Worm (Caenorhabditis elegans): ENCODE data around the gene F59E12.15.
A peak's percentile ranks its signal among the peaks of the same experiment; 100 is the strongest.

Gene F59E12.15

DNA sequence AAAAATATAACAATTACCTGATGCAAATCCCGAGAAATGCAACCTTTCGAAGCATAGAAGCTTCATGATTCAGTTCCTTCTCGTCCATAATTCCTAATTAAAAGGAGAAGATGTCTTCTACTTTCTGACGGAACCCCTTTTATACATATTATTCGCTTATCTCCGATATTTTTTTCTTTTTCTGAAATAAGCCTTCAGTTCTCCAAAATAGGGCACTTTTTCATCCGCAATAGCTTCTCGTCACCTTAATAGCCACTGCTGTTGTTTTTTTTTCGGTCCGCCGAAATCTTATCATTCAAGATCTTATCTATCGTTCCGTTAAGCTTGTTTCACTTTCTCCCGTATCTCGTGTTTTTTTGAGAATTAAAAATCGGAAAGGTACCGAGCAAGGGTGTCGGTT lies 24.2 kb upstream of the F59E12.15 start, which contains the start of gene bli-2:
Gene bli-2, minus strand, starts transcription at position 101 of the 400 bp plus-strand sequence.
- no peak for TF ChIP-seq nhr-43 (tag; optimal IDR thresholded peaks at IDR 0.05; ENCODE audit: poor library complexity, severe bottlenecking)
- no peak for TF ChIP-seq mdl-1 (tag; optimal IDR thresholded peaks at IDR 0.05)
- TF ChIP-seq ceh-82 (tag; optimal IDR thresholded peaks at IDR 0.05) = no peak
- no peak for TF ChIP-seq fos-1 (tag; optimal IDR thresholded peaks at IDR 0.05)
- no peak for TF ChIP-seq zag-1 (tag; optimal IDR thresholded peaks at IDR 0.05)
- no peak for TF ChIP-seq nhr-77 (tag; optimal IDR thresholded peaks at IDR 0.05)
- no peak for TF ChIP-seq hmg-11 (tag; optimal IDR thresholded peaks at IDR 0.05)
- TF ChIP-seq pha-4 (tag; optimal IDR thresholded peaks at IDR 0.05) = no peak
- no peak for TF ChIP-seq sea-2 (GFP tag; optimal IDR thresholded peaks at IDR 0.05)
- TF ChIP-seq fkh-10 (GFP tag; optimal IDR thresholded peaks at IDR 0.05) = no peak
- TF ChIP-seq tbx-2 (tag; optimal IDR thresholded peaks at IDR 0.05) = no peak
- TF ChIP-seq lin-15B (tag; optimal IDR thresholded peaks at IDR 0.05) = no peak
- no peak for TF ChIP-seq ceh-9 (tag; optimal IDR thresholded peaks at IDR 0.05)
- TF ChIP-seq egl-5 (tag; optimal IDR thresholded peaks at IDR 0.05) = no peak
- TF ChIP-seq elt-1 (tag; optimal IDR thresholded peaks at IDR 0.05) = no peak
- TF ChIP-seq ceh-16 (tag; optimal IDR thresholded peaks at IDR 0.05) = no peak
- TF ChIP-seq ama-1 (optimal IDR thresholded peaks at IDR 0.05) = no peak
- no peak for TF ChIP-seq nhr-23 (tag; optimal IDR thresholded peaks at IDR 0.05)
- no peak for TF ChIP-seq lsy-12 (tag; optimal IDR thresholded peaks at IDR 0.05)
- TF ChIP-seq nhr-25 (tag; optimal IDR thresholded peaks at IDR 0.05) = no peak

DNA sequence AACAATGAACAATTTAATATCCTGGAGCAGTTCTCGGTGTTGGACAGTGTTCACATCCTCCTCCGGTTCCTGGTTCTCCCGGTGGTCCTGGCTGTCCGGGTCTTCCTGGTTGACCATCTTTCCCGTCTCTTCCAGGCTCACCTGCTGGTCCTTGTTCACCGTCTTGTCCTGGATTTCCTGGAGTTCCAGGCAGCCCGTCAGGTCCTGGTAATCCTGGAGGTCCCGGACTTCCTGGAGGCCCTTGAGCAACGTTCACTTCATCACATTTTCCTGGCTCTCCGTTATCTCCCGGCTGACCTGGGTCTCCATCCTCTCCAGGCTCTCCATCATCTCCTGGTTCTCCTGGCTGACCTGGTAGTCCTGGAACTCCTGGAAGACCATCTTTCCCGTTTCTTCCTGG lies 23.2 kb upstream of the F59E12.15 start:
- TF ChIP-seq mdl-1 (tag; optimal IDR thresholded peaks at IDR 0.05) (no peak), jun-1 (tag; optimal IDR thresholded peaks at IDR 0.05) (no peak), sea-2 (GFP tag; optimal IDR thresholded peaks at IDR 0.05) (no peak), nhr-11 (tag; optimal IDR thresholded peaks at IDR 0.05) (no peak), ztf-4 (tag; optimal IDR thresholded peaks at IDR 0.05) (no peak), fkh-2 (tag; optimal IDR thresholded peaks at IDR 0.05) (no peak), ceh-9 (tag; optimal IDR thresholded peaks at IDR 0.05) (no peak), nhr-23 (tag; optimal IDR thresholded peaks at IDR 0.05) (no peak), nhr-12 (tag; optimal IDR thresholded peaks at IDR 0.05) (no peak), elt-1 (tag; optimal IDR thresholded peaks at IDR 0.05) (no peak), mml-1 (tag; optimal IDR thresholded peaks at IDR 0.05) (no peak), nhr-237 (tag; optimal IDR thresholded peaks at IDR 0.05) (no peak), zag-1 (tag; optimal IDR thresholded peaks at IDR 0.05) (no peak), nfya-1 (tag; optimal IDR thresholded peaks at IDR 0.05; ENCODE audit: insufficient read depth) (no peak)

DNA sequence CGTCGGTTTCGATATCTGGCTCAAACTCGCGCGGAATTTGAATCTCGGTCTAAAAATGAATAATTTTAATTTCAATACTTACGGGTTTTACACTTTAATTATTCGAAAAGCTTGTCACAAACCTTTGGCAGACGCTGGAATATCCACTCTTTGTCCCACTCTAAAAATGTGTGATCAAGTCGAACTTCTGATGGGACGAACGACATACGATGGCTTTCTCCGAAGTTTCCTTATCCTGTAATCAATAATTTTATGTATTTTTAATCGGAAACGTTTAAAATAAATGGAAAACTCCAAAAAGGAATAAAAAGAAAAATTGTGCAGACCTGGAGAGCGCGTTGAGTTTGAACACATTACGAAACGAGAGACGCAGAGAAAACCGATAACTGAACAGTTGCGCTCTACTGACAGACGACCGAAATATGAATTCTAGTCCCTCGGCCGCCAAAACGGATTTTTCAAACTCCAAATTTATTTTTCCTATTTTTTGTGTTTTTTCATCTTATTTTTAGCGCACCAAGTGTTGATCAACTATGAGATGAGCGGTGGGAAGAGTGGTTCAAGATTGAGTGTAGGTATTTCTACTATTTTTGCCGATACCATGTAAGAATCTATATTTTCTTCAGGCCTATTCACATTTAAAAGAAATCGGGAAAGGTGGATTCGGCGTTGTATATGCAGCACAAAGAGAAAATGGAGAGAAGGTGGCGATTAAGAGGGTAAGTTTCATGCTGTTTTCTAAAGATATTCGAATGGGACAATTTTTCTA lies 21.2 kb upstream of the F59E12.15 start, which contains the start of the genes sam-4, F59E12.17 and zyg-1:
Gene sam-4, minus strand, starts transcription at position 51 of the 769 bp plus-strand sequence.
Gene F59E12.17, minus strand, starts transcription at position 235 of the 769 bp plus-strand sequence.
Gene zyg-1, plus strand, starts transcription at position 513 of the 769 bp plus-strand sequence.
- TF ChIP-seq nfya-1 (tag; optimal IDR thresholded peaks at IDR 0.05; ENCODE audit: insufficient read depth) = peak; percentile 90
- no peak for TF ChIP-seq nhr-11 (tag; optimal IDR thresholded peaks at IDR 0.05)
- TF ChIP-seq nhr-43 (tag; optimal IDR thresholded peaks at IDR 0.05; ENCODE audit: poor library complexity, severe bottlenecking) = peak; percentile 6
- TF ChIP-seq nhr-23 (tag; optimal IDR thresholded peaks at IDR 0.05) = peak; percentile 17
- TF ChIP-seq egl-5 (tag; optimal IDR thresholded peaks at IDR 0.05) = peak; percentile 63
- no peak for TF ChIP-seq ceh-28 (tag; optimal IDR thresholded peaks at IDR 0.05)
- TF ChIP-seq ama-1 (optimal IDR thresholded peaks at IDR 0.05) = no peak
- TF ChIP-seq nhr-67 (tag; optimal IDR thresholded peaks at IDR 0.05) = no peak
- no peak for TF ChIP-seq daf-12 (tag; optimal IDR thresholded peaks at IDR 0.05)
- no peak for TF ChIP-seq R02D3.7 (tag; optimal IDR thresholded peaks at IDR 0.05)
- peak; percentile 74 for TF ChIP-seq lin-39 (tag; optimal IDR thresholded peaks at IDR 0.05)
- peak; percentile 52 for TF ChIP-seq elt-2 (tag; optimal IDR thresholded peaks at IDR 0.05)
- no peak for TF ChIP-seq ztf-11 (tag; optimal IDR thresholded peaks at IDR 0.05)
- no peak for TF ChIP-seq tbx-2 (tag; optimal IDR thresholded peaks at IDR 0.05)
- peak; percentile 18 for TF ChIP-seq pqm-1 (tag; optimal IDR thresholded peaks at IDR 0.05)
- no peak for TF ChIP-seq aly-2 (tag; optimal IDR thresholded peaks at IDR 0.05)
- no peak for TF ChIP-seq unc-62 (GFP tag; optimal IDR thresholded peaks at IDR 0.05)
- TF ChIP-seq mml-1 (tag; optimal IDR thresholded peaks at IDR 0.05) = no peak
- no peak for TF ChIP-seq elt-3 (tag; optimal IDR thresholded peaks at IDR 0.05)
- no peak for TF ChIP-seq skn-1 (tag; optimal IDR thresholded peaks at IDR 0.05)
- TF ChIP-seq nhr-28 (tag; optimal IDR thresholded peaks at IDR 0.05) = no peak
- TF ChIP-seq ceh-16 (tag; optimal IDR thresholded peaks at IDR 0.05) = no peak
- no peak for TF ChIP-seq nhr-77 (tag; optimal IDR thresholded peaks at IDR 0.05)
- peak; percentile 95 for TF ChIP-seq lin-15B (tag; optimal IDR thresholded peaks at IDR 0.05)
- TF ChIP-seq fkh-2 (tag; optimal IDR thresholded peaks at IDR 0.05) = no peak
- peak; percentile 87 for TF ChIP-seq pha-4 (tag; optimal IDR thresholded peaks at IDR 0.05)
- TF ChIP-seq hmg-11 (tag; optimal IDR thresholded peaks at IDR 0.05) = peak; percentile 35
- TF ChIP-seq fos-1 (tag; optimal IDR thresholded peaks at IDR 0.05) = no peak
- no peak for TF ChIP-seq elt-1 (tag; optimal IDR thresholded peaks at IDR 0.05)
- no peak for TF ChIP-seq fkh-10 (GFP tag; optimal IDR thresholded peaks at IDR 0.05)
- TF ChIP-seq ceh-9 (tag; optimal IDR thresholded peaks at IDR 0.05) = no peak
- TF ChIP-seq nhr-76 (tag; optimal IDR thresholded peaks at IDR 0.05) = no peak
- no peak for TF ChIP-seq zag-1 (tag; optimal IDR thresholded peaks at IDR 0.05)
- peak; percentile 51 for TF ChIP-seq nhr-25 (tag; optimal IDR thresholded peaks at IDR 0.05)
- no peak for TF ChIP-seq ztf-4 (tag; optimal IDR thresholded peaks at IDR 0.05)
- TF ChIP-seq ceh-82 (tag; optimal IDR thresholded peaks at IDR 0.05) = no peak
- no peak for TF ChIP-seq nhr-237 (tag; optimal IDR thresholded peaks at IDR 0.05)
